Fruit fly (Drosophila melanogaster) whole organism, wandering third instar larva: Measurements from ENCODE around the gene Adi1.

Source experiments
- Abd-B ChIP-seq: fragments of >200 bp; optimal IDR thresholded peaks from 2 replicates; lab custom pipeline; 2017; ENCODE audit warnings: missing biosample characterization, missing genetic modification characterization
- CG32264 ChIP-seq: fragments of 200-800 bp; sonication (Bioruptor generic); optimal IDR thresholded peaks from 2 replicates; lab custom pipeline; 2016; ENCODE audit warnings: missing biosample characterization, missing genetic modification characterization
- CG9705 ChIP-seq: fragments of 200-800 bp; sonication (Bioruptor generic); optimal IDR thresholded peaks from 2 replicates; lab custom pipeline; 2018; ENCODE audit warnings: missing biosample characterization, mild to moderate bottlenecking, missing genetic modification characterization
- CrebA ChIP-seq: fragments of 200-800 bp; sonication (Bioruptor generic); optimal IDR thresholded peaks from 2 replicates; lab custom pipeline; 2016; ENCODE audit warnings: missing biosample characterization, mild to moderate bottlenecking, missing genetic modification characterization, borderline replicate concordance
- Dfd ChIP-seq: fragments of >200 bp; optimal IDR thresholded peaks from 2 replicates; lab custom pipeline; 2017; ENCODE audit warnings: missing biosample characterization, missing genetic modification characterization
- Dif ChIP-seq: fragments of 200-275, 200-300 bp; sonication (Bioruptor generic); optimal IDR thresholded peaks from 2 replicates; lab custom pipeline; 2018; ENCODE audit warnings: missing biosample characterization, missing genetic modification characterization; ENCODE audit not compliant: partially characterized antibody
- GATAd ChIP-seq: sonication (Bioruptor generic); optimal IDR thresholded peaks from 2 replicates; lab custom pipeline; 2016; ENCODE audit warnings: missing biosample characterization, missing genetic modification characterization
- HLH106 ChIP-seq: fragments of 200-800 bp; optimal IDR thresholded peaks from 3 replicates; lab custom pipeline; 2019; ENCODE audit warnings: missing biosample characterization, mild to moderate bottlenecking, missing genetic modification characterization, moderate library complexity
- Hnf4 ChIP-seq: fragments of 200-800 bp; sonication (Bioruptor generic); optimal IDR thresholded peaks from 2 replicates; lab custom pipeline; 2016; ENCODE audit warnings: missing biosample characterization, mild to moderate bottlenecking, missing genetic modification characterization
- Hr78 ChIP-seq: fragments of >200 bp; optimal IDR thresholded peaks from 2 replicates; lab custom pipeline; 2017; ENCODE audit warnings: missing biosample characterization, missing genetic modification characterization
- Hr83 ChIP-seq: fragments of 200-300 bp; sonication (Bioruptor generic); optimal IDR thresholded peaks from 2 replicates; lab custom pipeline; 2016; ENCODE audit warnings: missing biosample characterization, mild to moderate bottlenecking, missing genetic modification characterization, moderate library complexity; ENCODE audit not compliant: poor library complexity, severe bottlenecking
- Jra ChIP-seq: sonication (Bioruptor generic); optimal IDR thresholded peaks from 2 replicates; lab custom pipeline; 2016; ENCODE audit warnings: missing biosample characterization, missing genetic modification characterization
- Mio ChIP-seq: sonication (Bioruptor generic); optimal IDR thresholded peaks from 2 replicates; lab custom pipeline; 2016; ENCODE audit warnings: missing biosample characterization, missing genetic modification characterization
- Myc ChIP-seq: fragments of >200 bp; optimal IDR thresholded peaks from 2 replicates; lab custom pipeline; 2017
- N ChIP-seq: fragments of >200 bp; optimal IDR thresholded peaks from 2 replicates; lab custom pipeline; 2018; ENCODE audit warnings: missing biosample characterization, missing external identifiers, missing genetic modification characterization
- OdsH ChIP-seq: fragments of 200-800 bp; sonication (Bioruptor generic); optimal IDR thresholded peaks from 2 replicates; lab custom pipeline; 2016; ENCODE audit warnings: missing biosample characterization, mild to moderate bottlenecking, missing genetic modification characterization
- Rel ChIP-seq, 2 experiments: fragments of 200-800 bp; sonication (Bioruptor generic) in 1 of 2; optimal IDR thresholded peaks; 2 replicates in 1 of 2; 3 replicates in 1 of 2; lab custom pipeline; 2016 to 2019; ENCODE audit warnings: mild to moderate bottlenecking in 2 of 2, missing biosample characterization in 2 of 2, missing genetic modification characterization in 2 of 2, moderate library complexity in 1 of 2
- Sp1 ChIP-seq: fragments of 200-800 bp; sonication (Bioruptor generic); optimal IDR thresholded peaks from 3 replicates; lab custom pipeline; 2019; ENCODE audit warnings: missing biosample characterization, mild to moderate bottlenecking, missing genetic modification characterization, moderate library complexity
- Vsx2 ChIP-seq: fragments of 200-300, 225-300 bp; sonication (Bioruptor generic); optimal IDR thresholded peaks from 2 replicates; lab custom pipeline; 2018; ENCODE audit warnings: missing biosample characterization, missing genetic modification characterization; ENCODE audit not compliant: partially characterized antibody
- br ChIP-seq: fragments of 200-800 bp; sonication (Bioruptor generic); optimal IDR thresholded peaks from 2 replicates; lab custom pipeline; 2016; ENCODE audit warnings: missing biosample characterization, missing genetic modification characterization
- brk ChIP-seq: fragments of 200-800 bp; sonication (Bioruptor generic); optimal IDR thresholded peaks from 2 replicates; lab custom pipeline; 2016; ENCODE audit warnings: missing biosample characterization, mild to moderate bottlenecking, missing genetic modification characterization
- dl ChIP-seq, 2 experiments: fragments of 175-275, 200-275 bp in 1 of 2; fragments of 200-275 bp in 1 of 2; sonication (Bioruptor generic); optimal IDR thresholded peaks; lab custom pipeline; 2018; ENCODE audit warnings: mild to moderate bottlenecking in 2 of 2, missing biosample characterization in 2 of 2, missing genetic modification characterization in 2 of 2, moderate library complexity in 2 of 2; ENCODE audit not compliant: partially characterized antibody in 2 of 2, insufficient read depth in 1 of 2
- dmrt93B ChIP-seq: fragments of 200-800 bp; sonication (Bioruptor generic); optimal IDR thresholded peaks from 2 replicates; lab custom pipeline; 2018; ENCODE audit warnings: missing biosample characterization, mild to moderate bottlenecking, missing genetic modification characterization
- dsf ChIP-seq: sonication (Bioruptor generic); optimal IDR thresholded peaks from 2 replicates; lab custom pipeline; 2016; ENCODE audit warnings: missing biosample characterization, missing genetic modification characterization, borderline replicate concordance
- ey ChIP-seq: fragments of 200-800 bp; sonication (Bioruptor generic); optimal IDR thresholded peaks from 2 replicates; lab custom pipeline; 2016; ENCODE audit warnings: missing biosample characterization, missing genetic modification characterization
- foxo ChIP-seq, 2 experiments: fragments of 200-800 bp; sonication (Bioruptor generic); optimal IDR thresholded peaks; 2 replicates in 1 of 2; 3 replicates in 1 of 2; lab custom pipeline; 2016 to 2017; ENCODE audit warnings: missing biosample characterization in 2 of 2, missing genetic modification characterization in 2 of 2
- fru ChIP-seq: fragments of 200-800 bp; sonication (Bioruptor generic); optimal IDR thresholded peaks from 3 replicates; lab custom pipeline; 2016; ENCODE audit warnings: missing biosample characterization, mild to moderate bottlenecking, missing genetic modification characterization
- h ChIP-seq: fragments of 200-800 bp; sonication (Bioruptor generic); optimal IDR thresholded peaks from 3 replicates; lab custom pipeline; 2016; ENCODE audit warnings: missing biosample characterization, mild to moderate bottlenecking, missing genetic modification characterization
- jim ChIP-seq: fragments of 175-275, 200-325 bp; sonication (Bioruptor generic); optimal IDR thresholded peaks from 2 replicates; lab custom pipeline; 2016; ENCODE audit warnings: missing biosample characterization, mild to moderate bottlenecking, missing genetic modification characterization
- lola ChIP-seq: fragments of >200 bp; optimal IDR thresholded peaks from 2 replicates; lab custom pipeline; 2017; ENCODE audit warnings: missing biosample characterization, missing genetic modification characterization
- pan ChIP-seq: fragments of >200 bp; optimal IDR thresholded peaks from 2 replicates; lab custom pipeline; 2017
- psq ChIP-seq: fragments of 200-800 bp; sonication (Bioruptor generic); optimal IDR thresholded peaks from 3 replicates; lab custom pipeline; 2017; ENCODE audit warnings: missing biosample characterization, mild to moderate bottlenecking, missing genetic modification characterization, moderate library complexity
- rgr ChIP-seq: fragments of 200-800 bp; sonication (Bioruptor generic); optimal IDR thresholded peaks from 3 replicates; lab custom pipeline; 2016; ENCODE audit warnings: missing biosample characterization, mild to moderate bottlenecking, missing genetic modification characterization
- sage ChIP-seq: fragments of 200-800 bp; sonication (Bioruptor generic); optimal IDR thresholded peaks from 2 replicates; lab custom pipeline; 2016; ENCODE audit warnings: missing biosample characterization, mild to moderate bottlenecking, missing genetic modification characterization
- sv ChIP-seq: fragments of 200-800 bp; sonication (Bioruptor generic); optimal IDR thresholded peaks from 3 replicates; lab custom pipeline; 2016; ENCODE audit warnings: missing biosample characterization, missing genetic modification characterization
- tai ChIP-seq: sonication (Bioruptor generic); optimal IDR thresholded peaks from 2 replicates; lab custom pipeline; 2016; ENCODE audit warnings: missing biosample characterization, missing genetic modification characterization
- usp ChIP-seq: fragments of >200 bp; optimal IDR thresholded peaks from 2 replicates; lab custom pipeline; 2017; ENCODE audit warnings: missing biosample characterization, missing genetic modification characterization
- woc ChIP-seq: sonication (Bioruptor generic); optimal IDR thresholded peaks from 2 replicates; lab custom pipeline; 2016; ENCODE audit warnings: missing biosample characterization, mild to moderate bottlenecking, missing genetic modification characterization

Gene Adi1

DNA sequence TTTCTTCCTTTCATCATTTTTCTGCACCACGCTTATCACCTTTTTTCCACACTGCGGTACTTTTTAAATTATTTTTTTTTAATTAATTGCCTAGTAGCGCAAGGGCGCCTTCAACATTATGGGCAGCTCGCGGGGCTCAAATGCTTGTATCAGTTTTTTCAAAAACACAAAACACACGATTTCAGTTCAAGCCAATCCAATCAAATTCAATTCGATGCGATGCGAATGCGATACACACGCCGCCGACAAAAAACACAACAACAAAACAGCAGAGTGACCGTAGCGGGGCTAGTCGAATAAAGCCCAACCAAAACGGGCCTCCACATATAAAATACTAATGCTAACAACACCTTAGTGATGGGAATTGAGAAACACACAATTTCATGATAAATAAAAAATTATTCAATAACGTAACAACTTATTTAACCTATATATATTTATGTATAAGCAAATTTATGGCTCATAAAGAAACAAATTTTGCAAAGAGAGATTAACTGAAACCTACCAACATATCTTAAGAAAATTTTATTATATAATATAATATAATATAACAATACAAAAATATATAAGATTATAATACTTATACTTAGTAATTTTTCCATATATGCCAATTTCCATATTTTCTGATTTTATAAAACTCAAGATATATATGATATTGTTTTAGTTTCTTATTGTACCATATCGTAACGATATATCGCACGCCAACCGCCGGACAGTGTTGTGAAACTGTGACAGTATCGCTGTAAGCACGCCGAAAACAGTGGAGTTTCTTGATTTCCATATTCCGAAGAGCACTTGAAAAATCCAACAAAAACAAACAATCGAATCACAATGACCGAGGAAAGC is 2.2 kb upstream of the Adi1 start, which contains the start of the genes CG32066 and CG8003 (continued):
- TF ChIP-seq sage (GFP tag; lab: Kevin White, UChicago), result peak; percentile 20
- no peak for TF ChIP-seq psq (GFP tag; lab: Kevin White, UChicago)
- no peak for TF ChIP-seq CG9705 (GFP tag; lab: Kevin White, UChicago)
- TF ChIP-seq CG32264 (GFP tag; lab: Kevin White, UChicago), result no peak
- peak; percentile 5 for TF ChIP-seq Myc (lab: Kevin White, UChicago)

DNA sequence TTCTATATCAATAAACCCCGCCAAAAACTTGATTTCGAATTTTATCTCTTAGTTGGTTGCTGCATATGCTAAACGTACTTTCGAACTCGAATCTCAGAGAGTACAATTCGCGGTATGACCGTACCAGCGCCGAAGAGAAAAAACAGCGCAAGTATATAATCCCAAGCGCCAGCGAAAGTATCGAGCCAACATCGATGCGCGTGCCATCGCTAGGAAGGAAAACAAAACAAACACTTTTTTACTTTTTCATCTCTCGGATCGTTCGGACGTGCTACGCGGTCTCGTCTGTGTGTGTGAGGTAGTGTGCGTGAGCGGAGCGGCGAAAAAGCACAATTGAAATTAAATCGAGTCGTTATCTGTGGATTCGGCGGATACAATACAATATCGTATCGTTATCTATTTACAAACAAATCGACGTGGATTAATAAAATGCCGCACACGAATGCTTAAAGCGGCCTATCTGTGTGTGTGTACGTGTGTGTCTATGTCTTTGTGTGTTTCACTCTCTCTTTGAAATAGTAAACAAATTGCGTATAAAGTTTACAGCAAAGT is 1.4 kb downstream of the Adi1 start, which contains the start of gene simj:
Gene simj, plus strand, starts transcription at position 229 of the 552 bp plus-strand sequence.
- TF ChIP-seq Jra (GFP tag; lab: Kevin White, UChicago) (peak; percentile 74), pan (no peak), CG32264 (GFP tag; lab: Kevin White, UChicago) (no peak), HLH106 (tag; lab: Kevin White, UChicago) (peak; percentile 31), h (peak; percentile 81), OdsH (GFP tag; lab: Kevin White, UChicago) (peak; percentile 53), Mio (GFP tag; lab: Kevin White, UChicago) (no peak), Sp1 (peak; percentile 68), Myc (lab: Kevin White, UChicago) (peak; percentile 65), foxo (GFP tag; optimal IDR thresholded peaks at IDR 0.05; lab: Kevin White, UChicago) (peak in 1 of 2 experiments; percentile 51), woc (GFP tag; lab: Kevin White, UChicago) (peak; percentile 51), CG9705 (GFP tag; lab: Kevin White, UChicago) (no peak), tai (GFP tag; lab: Kevin White, UChicago) (peak; percentile 8), Vsx2 (GFP tag; lab: Kevin White, UChicago) (no peak), usp (no peak), Hr78 (GFP tag; lab: Kevin White, UChicago) (no peak), brk (peak; percentile 77), N (GFP tag; lab: Kevin White, UChicago) (peak; percentile 34), CrebA (GFP tag; lab: Kevin White, UChicago) (peak; percentile 54), Dif (GFP tag; lab: Kevin White, UChicago) (peak; percentile 25), Rel (GFP tag; optimal IDR thresholded peaks at IDR 0.05; lab: Kevin White, UChicago) (no peak), Rel (tag; optimal IDR thresholded peaks at IDR 0.05; lab: Kevin White, UChicago) (peak; percentile 82), Abd-B (GFP tag; lab: Kevin White, UChicago) (no peak), psq (GFP tag; lab: Kevin White, UChicago) (peak; percentile 41), GATAd (GFP tag; lab: Kevin White, UChicago) (no peak), Hr83 (peak; percentile 93), Dfd (GFP tag; lab: Kevin White, UChicago) (no peak), dl (GFP tag; optimal IDR thresholded peaks at IDR 0.05; lab: Kevin White, UChicago; ENCODE audit: insufficient read depth in 1 of 2, partially characterized antibody in 2 of 2) (no peak), br (GFP tag; lab: Kevin White, UChicago) (peak; percentile 62), dmrt93B (GFP tag; lab: Kevin White, UChicago) (no peak), jim (GFP tag; lab: Kevin White, UChicago) (peak; percentile 49), sv (GFP tag; lab: Kevin White, UChicago) (peak; percentile 48), rgr (peak; percentile 61), lola (GFP tag; lab: Kevin White, UChicago) (no peak), sage (GFP tag; lab: Kevin White, UChicago) (no peak), dsf (GFP tag; lab: Kevin White, UChicago) (no peak), fru (GFP tag; lab: Kevin White, UChicago) (peak; percentile 59), ey (GFP tag; lab: Kevin White, UChicago) (peak; percentile 7), Hnf4 (GFP tag; lab: Kevin White, UChicago) (peak; percentile 60)
